Fruit fly (Drosophila melanogaster) whole organism, prepupa: Measurements from ENCODE around the gene Gycbeta100B.

ENCODE experiments used
- CG10669 ChIP-seq: fragments of 200-800 bp; sonication (Bioruptor generic); optimal IDR thresholded peaks from 3 replicates; lab custom pipeline; 2018; ENCODE audit warnings: missing biosample characterization, mild to moderate bottlenecking, missing genetic modification characterization, moderate library complexity
- CG11294 ChIP-seq: fragments of 200-800 bp; sonication (Bioruptor generic); IDR thresholded peaks from 2 replicates; pipeline ENCODE4 v1.3.6; 2022; ENCODE audit warnings: missing biosample characterization, missing genetic modification characterization
- CG11762 ChIP-seq: fragments of 200-800 bp; sonication (Bioruptor generic); optimal IDR thresholded peaks from 3 replicates; lab custom pipeline; 2016; ENCODE audit warnings: missing biosample characterization, missing genetic modification characterization; ENCODE audit not compliant: insufficient read depth
- CG11902 ChIP-seq: fragments of 200-800 bp; sonication (Bioruptor generic); optimal IDR thresholded peaks from 3 replicates; lab custom pipeline; 2016; ENCODE audit warnings: missing biosample characterization, missing genetic modification characterization
- CG1621 ChIP-seq: fragments of 200-800 bp; sonication (Bioruptor generic); optimal IDR thresholded peaks from 3 replicates; lab custom pipeline; 2018; ENCODE audit warnings: missing biosample characterization, mild to moderate bottlenecking, missing genetic modification characterization
- CG16779 ChIP-seq: fragments of 200-800 bp; sonication (Bioruptor generic); optimal IDR thresholded peaks from 3 replicates; lab custom pipeline; 2017; ENCODE audit warnings: missing biosample characterization, mild to moderate bottlenecking, missing genetic modification characterization
- CG6163 ChIP-seq: fragments of 200-800 bp; sonication (Bioruptor generic); IDR thresholded peaks from 3 replicates; pipeline ENCODE4 v1.3.6; 2022; ENCODE audit warnings: missing biosample characterization, missing genetic modification characterization
- CG6276 ChIP-seq: fragments of 200-800 bp; sonication (Bioruptor generic); optimal IDR thresholded peaks from 2 replicates; lab custom pipeline; 2017; ENCODE audit warnings: missing biosample characterization, mild to moderate bottlenecking, missing genetic modification characterization
- CG6808 ChIP-seq: fragments of 200-800 bp; sonication (Bioruptor generic); optimal IDR thresholded peaks from 3 replicates; lab custom pipeline; 2017; ENCODE audit warnings: missing biosample characterization, missing genetic modification characterization, mild to moderate bottlenecking, moderate library complexity, missing genetic modification reagents
- CG7368 ChIP-seq: fragments of 200-800 bp; sonication (Bioruptor generic); optimal IDR thresholded peaks from 3 replicates; lab custom pipeline; 2016; ENCODE audit warnings: missing biosample characterization, missing genetic modification characterization
- CG8319 ChIP-seq: fragments of 200-800 bp; sonication (Bioruptor generic); optimal IDR thresholded peaks from 3 replicates; lab custom pipeline; 2016; ENCODE audit warnings: missing biosample characterization, missing genetic modification characterization
- CG9139 ChIP-seq: fragments of 200-800 bp; sonication (Bioruptor generic); optimal IDR thresholded peaks from 3 replicates; lab custom pipeline; 2017; ENCODE audit warnings: missing biosample characterization, mild to moderate bottlenecking, missing genetic modification characterization
- Eip78C ChIP-seq: fragments of 200-800 bp; sonication (Bioruptor generic); peaks from one replicate; lab custom pipeline; 2016; ENCODE audit warnings: missing biosample characterization, missing genetic modification characterization
- Eip93F ChIP-seq: fragments of 200-800 bp; sonication (Bioruptor generic); optimal IDR thresholded peaks from 2 replicates; lab custom pipeline; 2016; ENCODE audit warnings: missing biosample characterization, mild to moderate bottlenecking, missing genetic modification characterization
- Ets96B ChIP-seq: fragments of 200-800 bp; optimal IDR thresholded peaks from 2 replicates; lab custom pipeline; 2019; ENCODE audit warnings: missing biosample characterization, mild to moderate bottlenecking, missing genetic modification characterization, moderate library complexity
- Hr38 ChIP-seq: sonication (Bioruptor generic); optimal IDR thresholded peaks from 2 replicates; lab custom pipeline; 2016; ENCODE audit warnings: missing biosample characterization, missing genetic modification characterization
- Hr39 ChIP-seq: fragments of 200-800 bp; sonication (Bioruptor generic); optimal IDR thresholded peaks from 2 replicates; lab custom pipeline; 2016; ENCODE audit warnings: missing biosample characterization, missing genetic modification characterization
- Lpt ChIP-seq: fragments of 200-800 bp; sonication (Bioruptor generic); optimal IDR thresholded peaks from 3 replicates; lab custom pipeline; 2016; ENCODE audit warnings: missing biosample characterization, missing genetic modification characterization
- Met ChIP-seq: fragments of 200-800 bp; sonication (Bioruptor generic); optimal IDR thresholded peaks from 3 replicates; lab custom pipeline; 2016; ENCODE audit warnings: missing biosample characterization, missing genetic modification characterization
- Smox ChIP-seq: fragments of 200-800 bp; sonication (Bioruptor generic); optimal IDR thresholded peaks from 3 replicates; lab custom pipeline; 2016; ENCODE audit warnings: missing biosample characterization, missing genetic modification characterization
- achi ChIP-seq: fragments of 200-800 bp; sonication (Bioruptor generic); optimal IDR thresholded peaks from 3 replicates; lab custom pipeline; 2016; ENCODE audit warnings: missing biosample characterization, missing genetic modification characterization
- acj6 ChIP-seq: fragments of 200-800 bp; sonication (Bioruptor generic); optimal IDR thresholded peaks from 3 replicates; lab custom pipeline; 2016; ENCODE audit warnings: missing biosample characterization, missing genetic modification characterization
- dac ChIP-seq: fragments of 200-800 bp; sonication (Bioruptor generic); optimal IDR thresholded peaks from 2 replicates; lab custom pipeline; 2017; ENCODE audit warnings: missing biosample characterization, mild to moderate bottlenecking, missing genetic modification characterization
- dsx ChIP-seq: fragments of 200-800 bp; optimal IDR thresholded peaks from 3 replicates; lab custom pipeline; 2019; ENCODE audit warnings: missing biosample characterization, mild to moderate bottlenecking, missing genetic modification characterization, moderate library complexity; ENCODE audit not compliant: poor library complexity, severe bottlenecking
- fd59A ChIP-seq: fragments of 200-800 bp; sonication (Bioruptor generic); optimal IDR thresholded peaks from 2 replicates; lab custom pipeline; 2017; ENCODE audit warnings: missing biosample characterization, mild to moderate bottlenecking, missing genetic modification characterization, missing genetic modification reagents
- fd85E ChIP-seq: fragments of 200-800 bp; sonication (Bioruptor generic); optimal IDR thresholded peaks from 3 replicates; lab custom pipeline; 2016; ENCODE audit warnings: missing biosample characterization, missing genetic modification characterization
- fkh ChIP-seq: fragments of 200-800 bp; sonication (Bioruptor generic); optimal IDR thresholded peaks from 3 replicates; lab custom pipeline; 2017; ENCODE audit warnings: missing biosample characterization, mild to moderate bottlenecking, missing genetic modification characterization, moderate library complexity
- lz ChIP-seq: fragments of 200-800 bp; sonication (Bioruptor generic); optimal IDR thresholded peaks from 3 replicates; lab custom pipeline; 2016; ENCODE audit warnings: missing biosample characterization, missing genetic modification characterization
- pdm3 ChIP-seq: fragments of 200-800 bp; sonication (Bioruptor generic); optimal IDR thresholded peaks from 3 replicates; lab custom pipeline; 2016; ENCODE audit warnings: missing biosample characterization, missing genetic modification characterization
- salr ChIP-seq, 2 experiments: fragments of 200-800 bp; sonication (Bioruptor generic); optimal IDR thresholded peaks; 3 replicates each; lab custom pipeline; 2016 to 2018; ENCODE audit warnings: missing biosample characterization in 2 of 2, missing genetic modification characterization in 2 of 2, mild to moderate bottlenecking in 1 of 2
- spab ChIP-seq: fragments of 200-800 bp; sonication (Bioruptor generic); optimal IDR thresholded peaks from 2 replicates; lab custom pipeline; 2017; ENCODE audit warnings: missing biosample characterization, mild to moderate bottlenecking, missing genetic modification characterization, missing genetic modification reagents
- svp ChIP-seq: fragments of 200-800 bp; sonication (Bioruptor generic); peaks from one replicate; lab custom pipeline; 2016; ENCODE audit warnings: missing biosample characterization, missing genetic modification characterization

The Gycbeta100B gene

DNA sequence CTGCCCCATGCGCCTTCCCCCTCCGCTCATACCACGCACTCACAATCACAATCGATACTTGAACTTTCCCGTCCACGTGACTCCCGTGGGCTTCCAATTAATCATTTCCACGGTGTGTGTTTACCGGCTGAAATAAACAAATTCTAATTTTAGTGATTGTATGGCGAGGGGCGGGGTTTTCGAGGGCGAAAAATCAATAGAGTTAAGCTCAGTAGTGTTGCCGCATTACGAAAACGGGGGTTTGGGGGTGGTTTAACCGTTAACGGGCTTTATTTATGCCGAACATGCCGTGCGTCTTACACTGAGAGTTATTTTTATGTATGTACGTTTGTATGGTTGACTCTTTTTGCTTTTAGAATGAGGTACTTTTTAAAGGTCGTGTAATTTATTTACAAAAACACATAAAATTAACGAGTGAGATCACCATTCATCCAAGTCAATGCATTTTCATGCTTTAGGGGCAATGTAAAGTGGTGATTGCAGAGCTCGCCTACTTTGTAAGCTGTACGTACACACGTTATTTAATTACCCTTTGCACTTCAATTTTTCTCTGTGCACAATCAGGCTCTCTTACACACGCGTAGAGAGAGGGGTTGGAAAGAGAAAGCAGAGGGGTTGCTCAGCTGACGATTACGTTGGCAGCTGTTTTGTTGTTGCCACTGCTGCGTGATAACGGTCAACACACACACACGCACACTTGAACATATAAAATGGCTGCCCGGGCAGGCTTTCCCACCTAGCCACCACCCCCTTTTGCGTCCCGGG lies 88.1 kb downstream of the Gycbeta100B start (continued):
- TF ChIP-seq Eip93F (GFP tag; lab: Kevin White, UChicago) (no peak), Hr39 (GFP tag; lab: Kevin White, UChicago) (peak; percentile 79), CG16779 (tag; lab: Kevin White, UChicago) (no peak), CG11762 (GFP tag; lab: Kevin White, UChicago) (no peak), pdm3 (peak; percentile 75), fd85E (no peak), fd59A (GFP tag; lab: Kevin White, UChicago) (peak; percentile 64), CG11902 (GFP tag; lab: Kevin White, UChicago) (peak; percentile 34), Eip78C (GFP tag; lab: Kevin White, UChicago) (peak; percentile 91), salr (GFP tag; optimal IDR thresholded peaks at IDR 0.05; lab: Kevin White, UChicago) (peak; percentile 28 to 40), CG1621 (peak; percentile 40), Ets96B (tag; lab: Kevin White, UChicago) (peak; percentile 66), spab (GFP tag; lab: Kevin White, UChicago) (peak; percentile 41), acj6 (peak; percentile 66), Met (GFP tag; lab: Kevin White, UChicago) (peak; percentile 74), lz (GFP tag; lab: Kevin White, UChicago) (peak; percentile 79)
- TF ChIP-seq, all 60 proteins: peak for 45

dm6 chr3R:31222890-31223569 lies 88.8 kb downstream of the Gycbeta100B start:
- TF ChIP-seq CG9139 (GFP tag; lab: Kevin White, UChicago): no peak
- TF ChIP-seq dac (GFP tag; lab: Kevin White, UChicago): no peak
- no peak for TF ChIP-seq Hr39 (GFP tag; lab: Kevin White, UChicago)
- TF ChIP-seq CG10669 (GFP tag; lab: Kevin White, UChicago): no peak
- TF ChIP-seq CG1621: no peak
- no peak for TF ChIP-seq CG6808
- TF ChIP-seq Eip93F (GFP tag; lab: Kevin White, UChicago): no peak
- no peak for TF ChIP-seq CG6276
- no peak for TF ChIP-seq Eip78C (GFP tag; lab: Kevin White, UChicago)
- no peak for TF ChIP-seq dsx (GFP tag; lab: Kevin White, UChicago)
- TF ChIP-seq CG7368 (GFP tag; lab: Kevin White, UChicago): no peak
- TF ChIP-seq CG11294: no peak
- TF ChIP-seq spab (GFP tag; lab: Kevin White, UChicago): no peak
- no peak for TF ChIP-seq achi
- no peak for TF ChIP-seq Met (GFP tag; lab: Kevin White, UChicago)
- TF ChIP-seq fkh: no peak
- no peak for TF ChIP-seq Smox (GFP tag; lab: Kevin White, UChicago)
- no peak for TF ChIP-seq Hr38 (GFP tag; lab: Kevin White, UChicago)
- TF ChIP-seq CG8319 (GFP tag; lab: Kevin White, UChicago): no peak

DNA sequence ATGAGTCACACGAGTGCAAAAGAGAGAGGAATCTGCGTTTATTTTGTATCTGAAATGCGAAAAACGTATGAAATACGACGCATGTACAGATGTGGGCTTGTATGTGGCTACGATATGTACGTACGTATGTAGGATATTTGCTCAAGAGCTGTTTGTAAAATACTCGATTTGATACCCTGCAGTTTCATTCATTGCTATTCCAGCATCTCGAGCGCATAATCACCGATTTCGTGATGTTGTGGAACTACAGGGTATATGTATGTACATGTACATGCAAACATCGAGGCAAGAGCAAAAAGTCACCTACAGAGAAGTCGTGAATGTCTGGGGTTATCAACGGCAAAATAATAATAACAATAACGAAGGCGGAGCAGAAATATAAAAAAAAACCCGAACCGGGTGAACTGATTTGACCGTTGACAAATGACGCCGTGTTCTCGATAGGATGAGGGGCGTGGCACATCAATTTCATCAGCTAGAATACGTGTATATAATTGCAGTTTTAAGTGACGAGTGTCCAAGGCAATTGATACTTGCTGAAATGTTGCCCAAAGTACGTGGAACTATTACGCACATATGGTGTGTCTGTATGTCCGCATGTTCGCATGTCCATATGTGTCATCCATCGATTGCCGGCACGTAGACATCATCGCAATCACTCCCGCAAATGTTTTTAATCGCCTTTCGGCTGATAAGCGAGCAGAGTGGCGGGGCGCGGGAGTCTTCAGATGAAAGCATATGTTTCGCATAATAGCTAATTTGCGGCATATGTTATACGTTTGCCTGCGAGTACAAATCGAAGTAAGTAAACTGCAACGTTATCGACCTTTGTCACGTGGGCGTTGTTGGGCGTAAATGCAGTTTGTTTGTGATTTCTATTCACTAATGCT lies 90.0 kb downstream of the Gycbeta100B start:
- TF ChIP-seq Eip78C (GFP tag; lab: Kevin White, UChicago): peak; percentile 46
- 0 out of 3 replicates have a peak, but pooled peaks have one; percentile 33 for TF ChIP-seq CG6163
- no peak for TF ChIP-seq Lpt (GFP tag; lab: Kevin White, UChicago)
- TF ChIP-seq lz (GFP tag; lab: Kevin White, UChicago): no peak
- TF ChIP-seq svp (GFP tag; lab: Kevin White, UChicago): peak; percentile 98
